Fruit fly (Drosophila melanogaster): ENCODE results near the gene ICA69.

Gene ICA69

dm6 chr3L:21175531-21176271, 44.5 kb downstream of the ICA69 start (continued):
- TF ChIP-seq CG31388 (GFP tag; optimal IDR thresholded peaks at IDR 0.05) (no peak), CG30431 (GFP tag; optimal IDR thresholded peaks at IDR 0.05) (no peak), pros (GFP tag; optimal IDR thresholded peaks at IDR 0.05) (no peak), CG16813 (GFP tag; IDR thresholded peaks at IDR 0.05; ENCODE audit: partially characterized antibody) (0 out of 3 replicates have a peak, but pooled peaks have one; percentile 44), z (GFP tag; IDR thresholded peaks at IDR 0.05) (no peak), bcd (GFP tag; optimal IDR thresholded peaks at IDR 0.05) (no peak), CG17385 (GFP tag; optimal IDR thresholded peaks at IDR 0.05) (no peak), CG16863 (GFP tag; optimal IDR thresholded peaks at IDR 0.05) (no peak), CG34422 (GFP tag; IDR thresholded peaks at IDR 0.05) (peak; percentile 83; the same call in 1 of the 3 replicates), CG15269 (tag; optimal IDR thresholded peaks at IDR 0.05) (no peak), CG4730 (GFP tag; IDR thresholded peaks at IDR 0.05) (no peak), PHDP (tag; optimal IDR thresholded peaks at IDR 0.05) (no peak), CG5245 (GFP tag; optimal IDR thresholded peaks at IDR 0.05) (no peak), Scr (GFP tag; IDR thresholded peaks at IDR 0.05; ENCODE audit: partially characterized antibody) (peak; percentile 53), HHEX (GFP tag; optimal IDR thresholded peaks at IDR 0.05) (no peak), fu2 (GFP tag; optimal IDR thresholded peaks at IDR 0.05) (no peak), cg (GFP tag; optimal IDR thresholded peaks at IDR 0.05) (no peak), CG14965 (GFP tag; optimal IDR thresholded peaks at IDR 0.05; ENCODE audit: borderline replicate concordance) (no peak), ato (GFP tag; IDR thresholded peaks at IDR 0.05; ENCODE audit: partially characterized antibody) (no peak), CG1832 (GFP tag; optimal IDR thresholded peaks at IDR 0.05) (peak; percentile 88), MTF-1 (GFP tag; optimal IDR thresholded peaks at IDR 0.05; ENCODE audit: borderline replicate concordance) (no peak), CG4854 (GFP tag; optimal IDR thresholded peaks at IDR 0.05) (peak; percentile 97), Bteb2 (GFP tag; optimal IDR thresholded peaks at IDR 0.05) (no peak), dmrt99B (tag; optimal IDR thresholded peaks at IDR 0.05) (no peak), CG17568 (GFP tag; optimal IDR thresholded peaks at IDR 0.05) (no peak), repo (GFP tag; optimal IDR thresholded peaks at IDR 0.05) (no peak), cato (GFP tag; optimal IDR thresholded peaks at IDR 0.05; ENCODE audit: borderline replicate concordance) (no peak), CG9437 (GFP tag; optimal IDR thresholded peaks at IDR 0.05) (no peak), Drgx (GFP tag; IDR thresholded peaks at IDR 0.05) (no peak), ro (GFP tag; IDR thresholded peaks at IDR 0.05) (no peak), H2.0 (GFP tag; IDR thresholded peaks at IDR 0.05) (no peak), Adf1 (GFP tag; IDR thresholded peaks at IDR 0.05) (peak; percentile 35; the same call in 1 of the 2 replicates), gcm2 (GFP tag; optimal IDR thresholded peaks at IDR 0.05) (no peak), zen2 (GFP tag; IDR thresholded peaks at IDR 0.05; ENCODE audit: partially characterized antibody) (no peak), twi (tag; optimal IDR thresholded peaks at IDR 0.05) (no peak), CG15696 (tag; optimal IDR thresholded peaks at IDR 0.05) (no peak), CG11456 (GFP tag; IDR thresholded peaks at IDR 0.05) (no peak), Nf-YA (GFP tag; IDR thresholded peaks at IDR 0.05) (no peak), tio (GFP tag; optimal IDR thresholded peaks at IDR 0.05) (no peak), sqz (GFP tag; optimal IDR thresholded peaks at IDR 0.05) (peak; percentile 85), corto (GFP tag; optimal IDR thresholded peaks at IDR 0.05) (no peak), CG8359 (GFP tag; optimal IDR thresholded peaks at IDR 0.05; ENCODE audit: borderline replicate concordance) (no peak), Meics (GFP tag; optimal IDR thresholded peaks at IDR 0.05) (no peak), dpn (GFP tag; optimal IDR thresholded peaks at IDR 0.05) (no peak), CG10267 (tag; optimal IDR thresholded peaks at IDR 0.05) (peak; percentile 60), CG6765 (GFP tag; optimal IDR thresholded peaks at IDR 0.05) (no peak), CG2875 (GFP tag; optimal IDR thresholded peaks at IDR 0.05) (no peak), Dek (tag; optimal IDR thresholded peaks at IDR 0.05) (no peak), eve (GFP tag; optimal IDR thresholded peaks at IDR 0.05) (no peak)

Measured in whole organism, embryonic.